Worm (Caenorhabditis elegans) whole organism, young adult: ENCODE data around the gene sec-6.

ENCODE experiments used
- F55B11.4 ChIP-seq: sonication (generic microtip); optimal IDR thresholded peaks from 2 replicates; lab custom pipeline; 2016; ENCODE audit warnings: missing compliant biosample characterization, missing genetic modification characterization, borderline replicate concordance; ENCODE audit not compliant: insufficient read depth
- Y53G8AR.9 ChIP-seq: fragments of 200-800 bp; sonication (Bioruptor generic); conservative IDR thresholded peaks from 2 replicates; pipeline ENCODE4 v1.3.6; 2022; ENCODE audit warnings: missing genetic modification reagents, missing genetic modification characterization, missing compliant biosample characterization
- ama-1 ChIP-seq, 3 experiments: fragments of 150-350 bp in 1 of 3; sonication (generic microtip) in 2 of 3; optimal IDR thresholded peaks; 2 replicates each; lab custom pipeline; 2014 to 2018; ENCODE audit warnings: missing biosample characterization in 2 of 3, missing genetic modification characterization in 2 of 3, missing genetic modification reagents in 2 of 3
- lin-26 ChIP-seq: fragments of 200-800 bp; sonication (Bioruptor generic); IDR thresholded peaks from 2 replicates; pipeline ENCODE4 v1.3.6; 2022; ENCODE audit warnings: missing genetic modification reagents, missing genetic modification characterization, missing compliant biosample characterization
- nfya-1 ChIP-seq: sonication (generic microtip); optimal IDR thresholded peaks from 2 replicates; lab custom pipeline; 2017; ENCODE audit warnings: antibody characterized with exemption, missing compliant biosample characterization, missing genetic modification characterization, borderline replicate concordance; ENCODE audit not compliant: insufficient read depth
- pha-4 ChIP-seq: fragments of 150-350 bp; sonication (generic microtip); optimal IDR thresholded peaks from 2 replicates; lab custom pipeline; 2014; ENCODE audit warnings: missing biosample characterization, missing genetic modification reagents, missing genetic modification characterization
- sea-2 ChIP-seq: fragments of 200-800 bp; sonication (Bioruptor generic); IDR thresholded peaks from 2 replicates; pipeline ENCODE4 v1.3.6; 2022; ENCODE audit warnings: missing genetic modification characterization, missing compliant biosample characterization
- snpc-4 ChIP-seq, 5 experiments: fragments of 150-350 bp in 1 of 5; sonication (generic microtip) in 4 of 5; optimal IDR thresholded peaks; 2 replicates each; lab custom pipeline; 2014 to 2018; ENCODE audit warnings: missing genetic modification characterization in 5 of 5, missing biosample characterization in 3 of 5, antibody characterized with exemption in 2 of 5, mild to moderate bottlenecking in 2 of 5, missing compliant biosample characterization in 2 of 5, missing genotype in 2 of 5, moderate library complexity in 2 of 5, missing genetic modification reagents in 1 of 5
- zfh-2 ChIP-seq: fragments of 200-800 bp; sonication (Bioruptor generic); conservative IDR thresholded peaks from 2 replicates; pipeline ENCODE4 v1.3.6; 2022; ENCODE audit warnings: missing genetic modification reagents, missing genetic modification characterization, missing compliant biosample characterization
- ztf-25 ChIP-seq: fragments of 200-800 bp; sonication (Bioruptor generic); IDR thresholded peaks from 2 replicates; pipeline ENCODE4 v1.3.6; 2022; ENCODE audit warnings: missing genetic modification reagents, missing genetic modification characterization, missing compliant biosample characterization

DNA sequence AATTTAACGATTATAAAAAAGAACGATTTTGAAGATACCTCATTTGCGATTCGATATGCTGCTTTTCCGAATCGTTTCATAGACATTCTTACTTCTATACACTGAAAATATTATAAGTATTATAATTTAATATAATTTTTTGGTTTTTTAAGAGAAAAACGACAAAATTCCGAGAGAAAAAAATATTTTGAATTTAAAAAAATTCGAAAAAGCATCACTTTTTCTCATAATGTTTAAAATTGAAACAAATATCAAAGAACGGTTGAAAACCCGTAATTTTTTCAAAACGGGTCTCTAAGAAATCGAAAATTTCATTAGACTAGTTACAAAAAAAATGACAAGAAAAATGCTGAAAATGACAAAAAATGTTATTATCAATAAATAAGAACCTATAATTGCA, 36.2 kb downstream of the sec-6 start, which contains the start of gene pink-1:
- TF ChIP-seq sea-2 (no peak), pha-4 (no peak), F55B11.4 (tag; lab: Kevin White, UChicago) (no peak), zfh-2 (GFP tag; lab: Robert Waterston, UW) (no peak), lin-26 (GFP tag; lab: Robert Waterston, UW) (no peak), ztf-25 (no peak), Y53G8AR.9 (no peak), nfya-1 (no peak), ama-1 (optimal IDR thresholded peaks at IDR 0.05; lab: Kevin White, UChicago) (no peak), ama-1 (GFP tag; optimal IDR thresholded peaks at IDR 0.05; lab: Kevin White, UChicago) (no peak), snpc-4 (GFP tag; optimal IDR thresholded peaks at IDR 0.05; lab: Kevin White, UChicago) (no peak), snpc-4 (tag; optimal IDR thresholded peaks at IDR 0.05; lab: Kevin White, UChicago) (no peak)
